Worm (Caenorhabditis elegans) whole organism, L1 larva: ENCODE measurements around the gene T13B5.9.

Experiments
- C16A3.4 ChIP-seq: fragments of 150-350 bp; optimal IDR thresholded peaks from 2 replicates; lab custom pipeline; 2014; ENCODE audit warnings: missing biosample characterization, missing genetic modification characterization
- F16B12.6 ChIP-seq: fragments of 150-350 bp; optimal IDR thresholded peaks from 2 replicates; lab custom pipeline; 2014; ENCODE audit warnings: missing biosample characterization, missing genetic modification characterization
- blmp-1 ChIP-seq: fragments of 150-350 bp; optimal IDR thresholded peaks from 2 replicates; lab custom pipeline; 2014; ENCODE audit warnings: missing biosample characterization, missing genetic modification characterization
- dpl-1 ChIP-seq, 3 experiments: fragments of 150-350 bp in 2 of 3; sonication (generic microtip) in 1 of 3; optimal IDR thresholded peaks; 2 replicates each; lab custom pipeline; 2014 to 2017; ENCODE audit warnings: missing biosample characterization in 3 of 3, missing genetic modification characterization in 3 of 3, missing genetic modification reagents in 3 of 3
- dsc-1 ChIP-seq: sonication (generic microtip); optimal IDR thresholded peaks from 2 replicates; lab custom pipeline; 2016; ENCODE audit warnings: mild to moderate bottlenecking, missing genetic modification characterization, missing compliant biosample characterization
- efl-1 ChIP-seq, 4 experiments: fragments of 150-350 bp; optimal IDR thresholded peaks in 3 of 4; peaks in 1 of 4; 1 replicate in 1 of 4; 2 replicates in 3 of 4; lab custom pipeline; 2014; ENCODE audit warnings: missing biosample characterization in 2 of 4, missing genetic modification characterization in 2 of 4, missing genetic modification reagents in 2 of 4
- egl-27 ChIP-seq, 2 experiments: fragments of 150-350 bp in 1 of 2; sonication (generic microtip); optimal IDR thresholded peaks; 3 replicates each; lab custom pipeline; 2017 to 2018; ENCODE audit warnings: missing biosample characterization in 2 of 2, missing genetic modification characterization in 2 of 2, missing genetic modification reagents in 2 of 2
- ets-5 ChIP-seq: fragments of 200-800 bp; sonication (Bioruptor generic); IDR thresholded peaks from 2 replicates; pipeline ENCODE4 v1.3.6; 2022; ENCODE audit warnings: missing genetic modification characterization, missing compliant biosample characterization
- hlh-17 ChIP-seq: fragments of 200-800 bp; sonication (Bioruptor generic); optimal IDR thresholded peaks from 2 replicates; lab custom pipeline; 2018; ENCODE audit warnings: missing genetic modification characterization, mild to moderate bottlenecking, missing compliant biosample characterization, moderate library complexity, borderline replicate concordance
- hlh-4 ChIP-seq: sonication (generic microtip); optimal IDR thresholded peaks from 2 replicates; lab custom pipeline; 2016; ENCODE audit warnings: mild to moderate bottlenecking, missing genetic modification characterization, missing compliant biosample characterization
- isw-1 ChIP-seq: fragments of 200-800 bp; sonication (Bioruptor generic); IDR thresholded peaks from 2 replicates; pipeline ENCODE4 v1.3.6; 2022; ENCODE audit warnings: missing genetic modification characterization, missing compliant biosample characterization
- jun-1 ChIP-seq: fragments of 150-350 bp; optimal IDR thresholded peaks from 2 replicates; lab custom pipeline; 2014; ENCODE audit warnings: missing biosample characterization, missing genetic modification reagents, missing genetic modification characterization
- lin-13 ChIP-seq: fragments of 150-350 bp; optimal IDR thresholded peaks from 2 replicates; lab custom pipeline; 2014; ENCODE audit warnings: missing biosample characterization, missing genetic modification reagents, missing genetic modification characterization
- lin-14 ChIP-seq: fragments of 200-800 bp; sonication (Bioruptor generic); optimal IDR thresholded peaks from 2 replicates; lab custom pipeline; 2018; ENCODE audit warnings: mild to moderate bottlenecking, missing genetic modification characterization, moderate library complexity, missing compliant biosample characterization
- lin-15B ChIP-seq: fragments of 150-350 bp; sonication (generic microtip); optimal IDR thresholded peaks from 3 replicates; lab custom pipeline; 2014; ENCODE audit warnings: missing biosample characterization, missing genetic modification characterization
- lin-35 ChIP-seq, 2 experiments: fragments of 150-350 bp; optimal IDR thresholded peaks; 2 replicates each; lab custom pipeline; 2014; ENCODE audit warnings: missing biosample characterization in 2 of 2, missing genetic modification characterization in 2 of 2, missing genetic modification reagents in 2 of 2
- mep-1 ChIP-seq: fragments of 150-350 bp; optimal IDR thresholded peaks from 2 replicates; lab custom pipeline; 2014; ENCODE audit warnings: missing biosample characterization, missing genetic modification characterization
- nhr-12 ChIP-seq: sonication (generic microtip); optimal IDR thresholded peaks from 2 replicates; lab custom pipeline; 2017; ENCODE audit warnings: missing biosample characterization, missing genetic modification characterization
- nhr-237 ChIP-seq: fragments of 150-350 bp; optimal IDR thresholded peaks from 2 replicates; lab custom pipeline; 2014; ENCODE audit warnings: missing biosample characterization, missing genetic modification characterization
- nhr-71 ChIP-seq: sonication (generic microtip); optimal IDR thresholded peaks from 2 replicates; lab custom pipeline; 2016; ENCODE audit warnings: mild to moderate bottlenecking, missing genetic modification characterization, moderate library complexity, missing compliant biosample characterization
- nhr-77 ChIP-seq: fragments of 150-350 bp; optimal IDR thresholded peaks from 2 replicates; lab custom pipeline; 2014; ENCODE audit warnings: missing biosample characterization, missing genetic modification characterization
- nhr-85 ChIP-seq: sonication (generic microtip); peaks from one replicate; lab custom pipeline; 2016; ENCODE audit warnings: missing genetic modification characterization, inconsistent platforms, missing compliant biosample characterization
- nhr-90 ChIP-seq: sonication (generic microtip); optimal IDR thresholded peaks from 2 replicates; lab custom pipeline; 2016; ENCODE audit warnings: mild to moderate bottlenecking, missing genetic modification characterization, missing compliant biosample characterization; ENCODE audit not compliant: poor library complexity
- pqm-1 ChIP-seq: sonication (generic microtip); optimal IDR thresholded peaks from 3 replicates; lab custom pipeline; 2017; ENCODE audit warnings: missing biosample characterization, missing genetic modification characterization
- snpc-4 ChIP-seq: fragments of 150-350 bp; optimal IDR thresholded peaks from 2 replicates; lab custom pipeline; 2014; ENCODE audit warnings: missing biosample characterization, missing genetic modification characterization
- snu-23 ChIP-seq: sonication (generic microtip); optimal IDR thresholded peaks from 2 replicates; lab custom pipeline; 2016; ENCODE audit warnings: missing genetic modification characterization, missing compliant biosample characterization
- sptf-1 ChIP-seq: fragments of 150-350 bp; optimal IDR thresholded peaks from 2 replicates; lab custom pipeline; 2014; ENCODE audit warnings: missing biosample characterization, missing genetic modification characterization
- sup-37 ChIP-seq: fragments of 200-800 bp; sonication (Bioruptor generic); optimal IDR thresholded peaks from 2 replicates; lab custom pipeline; 2018; ENCODE audit warnings: mild to moderate bottlenecking, missing genetic modification characterization, missing compliant biosample characterization
- tlp-1 ChIP-seq: fragments of 150-350 bp; optimal IDR thresholded peaks from 2 replicates; lab custom pipeline; 2014; ENCODE audit warnings: missing biosample characterization, missing genetic modification characterization
- unc-130 ChIP-seq: fragments of 150-350 bp; optimal IDR thresholded peaks from 2 replicates; lab custom pipeline; 2017; ENCODE audit warnings: missing biosample characterization, missing genetic modification characterization, inconsistent platforms
- zip-4 ChIP-seq: fragments of 200-800 bp; sonication (Bioruptor generic); optimal IDR thresholded peaks from 2 replicates; lab custom pipeline; 2018; ENCODE audit warnings: mild to moderate bottlenecking, missing genetic modification characterization, moderate library complexity, missing compliant biosample characterization
- ztf-11 ChIP-seq, 2 experiments: sonication (generic microtip); optimal IDR thresholded peaks; 2 replicates each; lab custom pipeline; 2016 to 2017; ENCODE audit warnings: missing genetic modification characterization in 2 of 2, missing biosample characterization in 1 of 2, missing compliant biosample characterization in 1 of 2

Gene T13B5.9

ce11 chrII:1104409-1104808, at the start of gene T13B5.9:
Gene T13B5.9 (minus strand): TSS chrII:1104509.
- no peak for TF ChIP-seq lin-35 (GFP tag; optimal IDR thresholded peaks at IDR 0.05; lab: Kevin White, UChicago)
- no peak for TF ChIP-seq nhr-71 (tag; lab: Kevin White, UChicago)
- TF ChIP-seq pqm-1 (tag; lab: Kevin White, UChicago), result no peak
- TF ChIP-seq hlh-4 (tag; lab: Kevin White, UChicago), result no peak
- TF ChIP-seq nhr-90 (tag; lab: Kevin White, UChicago), result no peak
- no peak for TF ChIP-seq efl-1 (optimal IDR thresholded peaks at IDR 0.05; lab: Kevin White, UChicago)
- peak in 1 of 2 experiments; percentile 9 for TF ChIP-seq efl-1 (GFP tag; optimal IDR thresholded peaks at IDR 0.05 in 1 of 2; lab: Kevin White, UChicago)

ce11 chrII:1153299-1153698, 49.0 kb upstream of the T13B5.9 start:
- TF ChIP-seq snpc-4 (tag; lab: Kevin White, UChicago) (no peak), sup-37 (no peak), blmp-1 (tag; lab: Kevin White, UChicago) (no peak)

ce11 chrII:1152732-1153131, 48.4 kb upstream of the T13B5.9 start:
- TF ChIP-seq nhr-85, result peak; percentile 6
- no peak for TF ChIP-seq blmp-1 (tag; lab: Kevin White, UChicago)

ce11 chrII:1151810-1152209, 47.5 kb upstream of the T13B5.9 start:
- no peak for TF ChIP-seq egl-27 (tag; optimal IDR thresholded peaks at IDR 0.05; lab: Kevin White, UChicago)
- no peak for TF ChIP-seq nhr-77 (tag; lab: Kevin White, UChicago)
- no peak for TF ChIP-seq efl-1 (optimal IDR thresholded peaks at IDR 0.05; lab: Kevin White, UChicago)
- TF ChIP-seq efl-1 (GFP tag; optimal IDR thresholded peaks at IDR 0.05 in 1 of 2; lab: Kevin White, UChicago), result peak in 1 of 2 experiments; percentile 42
- TF ChIP-seq lin-15B (tag; lab: Kevin White, UChicago), result no peak
- no peak for TF ChIP-seq lin-13 (GFP tag; lab: Kevin White, UChicago)
- TF ChIP-seq isw-1 (GFP tag; lab: Robert Waterston, UW), result no peak
- no peak for TF ChIP-seq nhr-237 (tag; lab: Kevin White, UChicago)

ce11 chrII:1149390-1149789, 45.1 kb upstream of the T13B5.9 start:
- TF ChIP-seq nhr-12 (tag; lab: Kevin White, UChicago) (no peak), dsc-1 (tag; lab: Kevin White, UChicago) (no peak), F16B12.6 (tag; lab: Kevin White, UChicago) (no peak), jun-1 (tag; lab: Kevin White, UChicago) (no peak), egl-27 (tag; optimal IDR thresholded peaks at IDR 0.05; lab: Kevin White, UChicago) (no peak), ztf-11 (tag; optimal IDR thresholded peaks at IDR 0.05; lab: Kevin White, UChicago) (no peak), dpl-1 (GFP tag; optimal IDR thresholded peaks at IDR 0.05; lab: Kevin White, UChicago) (no peak), hlh-17 (GFP tag; lab: Kevin White, UChicago) (no peak), lin-14 (GFP tag; lab: Kevin White, UChicago) (no peak), snu-23 (GFP tag; lab: Kevin White, UChicago) (no peak), ets-5 (GFP tag; lab: Robert Waterston, UW) (no peak), C16A3.4 (tag; lab: Kevin White, UChicago) (no peak), sptf-1 (no peak), lin-13 (GFP tag; lab: Kevin White, UChicago) (no peak), mep-1 (tag; lab: Kevin White, UChicago) (no peak), zip-4 (no peak), nhr-90 (tag; lab: Kevin White, UChicago) (no peak), tlp-1 (tag; lab: Kevin White, UChicago) (no peak), pqm-1 (tag; lab: Kevin White, UChicago) (no peak), unc-130 (tag; lab: Kevin White, UChicago) (no peak)
